Fruit fly (Drosophila melanogaster): ENCODE results near the gene CG6055.

dm6 chr2L:7442106-7442505, 24.2 kb upstream of the CG6055 start:
- TF ChIP-seq CG34367 (tag; optimal IDR thresholded peaks at IDR 0.05) (no peak), EcR (GFP tag; optimal IDR thresholded peaks at IDR 0.05) (no peak), D1 (tag; optimal IDR thresholded peaks at IDR 0.05) (no peak), fd96Ca (GFP tag; IDR thresholded peaks at IDR 0.05) (no peak), Pif1B (GFP tag; optimal IDR thresholded peaks at IDR 0.05) (no peak), CG8301 (tag; optimal IDR thresholded peaks at IDR 0.05) (no peak), CG8159 (tag; optimal IDR thresholded peaks at IDR 0.05) (no peak), CG10348 (GFP tag; IDR thresholded peaks at IDR 0.05) (no peak)
